Worm (Caenorhabditis elegans) whole organism, late embryonic: Measurements from ENCODE around the gene exc-14.
A peak's percentile ranks its signal among the peaks of the same experiment; 100 is the strongest.

ENCODE experiments used
- C08G9.2 ChIP-seq: sonication (generic microtip); optimal IDR thresholded peaks from 2 replicates; lab custom pipeline; 2016; ENCODE audit warnings: mild to moderate bottlenecking, missing genetic modification characterization, moderate library complexity, missing compliant biosample characterization
- C38D4.7 ChIP-seq: fragments of 200-800 bp; sonication (Bioruptor generic); optimal IDR thresholded peaks from 2 replicates; lab custom pipeline; 2018; ENCODE audit warnings: mild to moderate bottlenecking, missing genetic modification characterization, moderate library complexity, missing compliant biosample characterization
- F13H6.1 ChIP-seq: sonication (generic microtip); optimal IDR thresholded peaks from 2 replicates; lab custom pipeline; 2016; ENCODE audit warnings: missing genetic modification characterization, missing compliant biosample characterization
- K02D7.2 ChIP-seq: sonication (generic microtip); optimal IDR thresholded peaks from 2 replicates; lab custom pipeline; 2017; ENCODE audit warnings: mild to moderate bottlenecking, missing genetic modification characterization, missing compliant biosample characterization
- K09A11.1 ChIP-seq: sonication (generic microtip); optimal IDR thresholded peaks from 2 replicates; lab custom pipeline; 2017; ENCODE audit warnings: antibody characterized with exemption, mild to moderate bottlenecking, missing genetic modification characterization, missing compliant biosample characterization; ENCODE audit not compliant: insufficient read depth
- Y22D7AL.16 ChIP-seq: sonication (generic microtip); optimal IDR thresholded peaks from 2 replicates; lab custom pipeline; 2016; ENCODE audit warnings: missing genetic modification characterization, missing compliant biosample characterization
- ahr-1 ChIP-seq: sonication (generic microtip); optimal IDR thresholded peaks from 2 replicates; lab custom pipeline; 2016; ENCODE audit warnings: missing genetic modification characterization, missing compliant biosample characterization
- ama-1 ChIP-seq: fragments of 150-350 bp; optimal IDR thresholded peaks from 2 replicates; lab custom pipeline; 2014
- ceh-14 ChIP-seq: sonication (generic microtip); optimal IDR thresholded peaks from 2 replicates; lab custom pipeline; 2016; ENCODE audit warnings: missing genotype, missing genetic modification characterization, missing compliant biosample characterization
- ceh-18 ChIP-seq: sonication (generic microtip); optimal IDR thresholded peaks from 2 replicates; lab custom pipeline; 2016; ENCODE audit warnings: missing genetic modification characterization, missing compliant biosample characterization
- ceh-2 ChIP-seq: sonication (generic microtip); optimal IDR thresholded peaks from 2 replicates; lab custom pipeline; 2016; ENCODE audit warnings: missing genotype, missing genetic modification characterization, missing compliant biosample characterization
- ceh-22 ChIP-seq: sonication (generic microtip); optimal IDR thresholded peaks from 2 replicates; lab custom pipeline; 2017; ENCODE audit warnings: missing biosample characterization, missing genetic modification characterization
- ceh-24 ChIP-seq: sonication (generic microtip); optimal IDR thresholded peaks from 2 replicates; lab custom pipeline; 2016; ENCODE audit warnings: mild to moderate bottlenecking, missing genetic modification characterization, missing compliant biosample characterization
- ceh-31 ChIP-seq: sonication (generic microtip); optimal IDR thresholded peaks from 2 replicates; lab custom pipeline; 2016; ENCODE audit warnings: missing genetic modification characterization, missing compliant biosample characterization
- ceh-34 ChIP-seq: sonication (generic microtip); optimal IDR thresholded peaks from 2 replicates; lab custom pipeline; 2016; ENCODE audit warnings: mild to moderate bottlenecking, missing genetic modification characterization, missing compliant biosample characterization
- ceh-45 ChIP-seq: fragments of 200-800 bp; sonication (Bioruptor generic); IDR thresholded peaks from 2 replicates; pipeline ENCODE4 v1.3.6; 2022; ENCODE audit warnings: missing genetic modification reagents, missing genetic modification characterization, missing compliant biosample characterization
- ceh-48 ChIP-seq: sonication (generic microtip); optimal IDR thresholded peaks from 2 replicates; lab custom pipeline; 2016; ENCODE audit warnings: missing genetic modification characterization, inconsistent platforms, missing compliant biosample characterization
- ceh-6 ChIP-seq: fragments of 200-800 bp; sonication (Bioruptor generic); optimal IDR thresholded peaks from 2 replicates; lab custom pipeline; 2018; ENCODE audit warnings: mild to moderate bottlenecking, missing genetic modification characterization, missing compliant biosample characterization
- dmd-4 ChIP-seq: sonication (generic microtip); optimal IDR thresholded peaks from 2 replicates; lab custom pipeline; 2016; ENCODE audit warnings: borderline replicate concordance, missing genetic modification characterization, missing compliant biosample characterization
- dve-1 ChIP-seq: sonication (generic microtip); optimal IDR thresholded peaks from 2 replicates; lab custom pipeline; 2017; ENCODE audit warnings: antibody characterized with exemption, mild to moderate bottlenecking, missing genetic modification characterization, missing compliant biosample characterization
- elt-2 ChIP-seq: sonication (generic microtip); optimal IDR thresholded peaks from 2 replicates; lab custom pipeline; 2016; ENCODE audit warnings: missing genetic modification reagents, missing genetic modification characterization, missing compliant biosample characterization
- ets-4 ChIP-seq: sonication (generic microtip); optimal IDR thresholded peaks from 2 replicates; lab custom pipeline; 2016; ENCODE audit warnings: missing genetic modification characterization, missing compliant biosample characterization
- eyg-1 ChIP-seq: sonication (generic microtip); optimal IDR thresholded peaks from 2 replicates; lab custom pipeline; 2016; ENCODE audit warnings: missing genotype, missing genetic modification characterization, missing compliant biosample characterization
- fax-1 ChIP-seq: sonication (generic microtip); optimal IDR thresholded peaks from 2 replicates; lab custom pipeline; 2016; ENCODE audit warnings: missing genotype, missing genetic modification characterization, missing compliant biosample characterization
- fkh-10 ChIP-seq: fragments of 150-350 bp; optimal IDR thresholded peaks from 2 replicates; lab custom pipeline; 2014; ENCODE audit warnings: missing biosample characterization, missing genetic modification reagents, missing genetic modification characterization
- hlh-15 ChIP-seq: sonication (generic microtip); optimal IDR thresholded peaks from 2 replicates; lab custom pipeline; 2016; ENCODE audit warnings: missing genetic modification characterization, missing compliant biosample characterization
- hlh-30 ChIP-seq: sonication (generic microtip); optimal IDR thresholded peaks from 2 replicates; lab custom pipeline; 2017; ENCODE audit warnings: antibody characterized with exemption, missing genetic modification characterization, missing compliant biosample characterization; ENCODE audit not compliant: insufficient read depth
- lim-6 ChIP-seq: sonication (generic microtip); optimal IDR thresholded peaks from 2 replicates; lab custom pipeline; 2016; ENCODE audit warnings: missing genetic modification characterization, missing compliant biosample characterization
- lin-11 ChIP-seq: fragments of 200-800 bp; sonication (Bioruptor generic); optimal IDR thresholded peaks from 2 replicates; lab custom pipeline; 2018; ENCODE audit warnings: mild to moderate bottlenecking, missing genetic modification characterization, missing compliant biosample characterization
- madf-2 ChIP-seq: sonication (generic microtip); optimal IDR thresholded peaks from 2 replicates; lab custom pipeline; 2017; ENCODE audit warnings: missing genetic modification characterization, missing compliant biosample characterization
- mec-3 ChIP-seq: sonication (generic microtip); optimal IDR thresholded peaks from 2 replicates; lab custom pipeline; 2016; ENCODE audit warnings: borderline replicate concordance, missing genetic modification characterization, missing compliant biosample characterization
- nfya-1 ChIP-seq: sonication (generic microtip); optimal IDR thresholded peaks from 2 replicates; lab custom pipeline; 2017; ENCODE audit warnings: missing genetic modification characterization, mild to moderate bottlenecking, missing compliant biosample characterization, antibody characterized with exemption, moderate library complexity
- pag-3 ChIP-seq: sonication (generic microtip); optimal IDR thresholded peaks from 2 replicates; lab custom pipeline; 2016; ENCODE audit warnings: missing compliant biosample characterization, missing genetic modification characterization, borderline replicate concordance
- pat-9 ChIP-seq: fragments of 200-800 bp; sonication (Bioruptor generic); optimal IDR thresholded peaks from 2 replicates; lab custom pipeline; 2018; ENCODE audit warnings: mild to moderate bottlenecking, missing genetic modification characterization, moderate library complexity, missing compliant biosample characterization
- pax-1 ChIP-seq: fragments of 150-350 bp; optimal IDR thresholded peaks from 2 replicates; lab custom pipeline; 2014; ENCODE audit warnings: missing biosample characterization, missing genetic modification characterization
- pha-2 ChIP-seq: sonication (generic microtip); optimal IDR thresholded peaks from 2 replicates; lab custom pipeline; 2017; ENCODE audit warnings: mild to moderate bottlenecking, missing genetic modification characterization, missing compliant biosample characterization
- pqm-1 ChIP-seq: sonication (generic microtip); optimal IDR thresholded peaks from 2 replicates; lab custom pipeline; 2016; ENCODE audit warnings: missing genetic modification characterization, missing compliant biosample characterization
- pros-1 ChIP-seq: fragments of 150-350 bp; optimal IDR thresholded peaks from 2 replicates; lab custom pipeline; 2014; ENCODE audit warnings: missing biosample characterization, missing genetic modification reagents, missing genetic modification characterization
- ref-2 ChIP-seq: sonication (generic microtip); optimal IDR thresholded peaks from 2 replicates; lab custom pipeline; 2016; ENCODE audit warnings: missing genetic modification characterization, missing compliant biosample characterization
- rnt-1 ChIP-seq: sonication (generic microtip); optimal IDR thresholded peaks from 2 replicates; lab custom pipeline; 2016; ENCODE audit warnings: missing genetic modification characterization, missing compliant biosample characterization
- sox-4 ChIP-seq: sonication (generic microtip); optimal IDR thresholded peaks from 2 replicates; lab custom pipeline; 2017; ENCODE audit warnings: mild to moderate bottlenecking, missing genetic modification characterization, inconsistent platforms, missing compliant biosample characterization
- syd-9 ChIP-seq: sonication (generic microtip); optimal IDR thresholded peaks from 2 replicates; lab custom pipeline; 2016; ENCODE audit warnings: mild to moderate bottlenecking, missing genetic modification characterization, moderate library complexity, missing compliant biosample characterization
- tbx-2 ChIP-seq: sonication (generic microtip); optimal IDR thresholded peaks from 2 replicates; lab custom pipeline; 2016; ENCODE audit warnings: missing genetic modification characterization, missing compliant biosample characterization
- tbx-7 ChIP-seq: sonication (generic microtip); optimal IDR thresholded peaks from 2 replicates; lab custom pipeline; 2016; ENCODE audit warnings: missing genotype, missing genetic modification characterization, missing compliant biosample characterization
- unc-42 ChIP-seq: sonication (generic microtip); optimal IDR thresholded peaks from 2 replicates; lab custom pipeline; 2016; ENCODE audit warnings: missing genotype, missing genetic modification characterization, missing compliant biosample characterization
- unc-55 ChIP-seq: sonication (generic microtip); optimal IDR thresholded peaks from 2 replicates; lab custom pipeline; 2017; ENCODE audit warnings: missing biosample characterization, missing genetic modification reagents, missing genetic modification characterization
- unc-86 ChIP-seq: sonication (generic microtip); optimal IDR thresholded peaks from 2 replicates; lab custom pipeline; 2016; ENCODE audit warnings: missing genetic modification characterization, missing compliant biosample characterization
- ztf-16 ChIP-seq: sonication (generic microtip); optimal IDR thresholded peaks from 2 replicates; lab custom pipeline; 2017; ENCODE audit warnings: missing genetic modification characterization, missing compliant biosample characterization

exc-14 gene

DNA sequence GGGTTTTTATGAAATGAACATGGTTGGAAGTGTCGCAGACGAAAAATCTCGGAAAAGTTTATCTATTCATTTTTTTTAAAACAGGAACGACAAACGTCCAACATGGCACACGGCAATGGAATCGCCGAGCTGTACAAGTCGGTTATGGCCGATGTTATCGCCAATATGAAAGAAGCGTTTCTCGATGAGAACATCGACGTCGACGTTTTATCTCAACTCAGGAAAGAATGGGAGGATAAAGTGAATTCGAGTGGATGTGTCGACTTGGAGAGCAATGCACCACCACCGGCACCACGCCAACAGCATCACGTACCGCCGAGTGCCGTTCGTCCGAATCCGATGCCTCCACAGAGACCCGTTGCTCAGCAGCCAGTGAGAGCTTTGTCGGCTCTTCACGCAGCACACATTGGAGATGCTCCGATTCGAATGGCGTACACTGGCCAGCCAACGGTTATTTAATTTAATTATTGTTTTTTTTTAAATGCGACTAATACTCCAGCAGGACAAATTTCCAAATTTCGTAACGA lies 4.1 kb upstream of the exc-14 start:
- TF ChIP-seq rnt-1 (tag; lab: Kevin White, UChicago), result no peak
- no peak for TF ChIP-seq pat-9 (tag; lab: Kevin White, UChicago)
- no peak for TF ChIP-seq unc-55 (GFP tag; lab: Kevin White, UChicago)
- TF ChIP-seq ref-2 (tag; lab: Kevin White, UChicago), result no peak
- TF ChIP-seq madf-2 (tag; lab: Kevin White, UChicago), result no peak
- TF ChIP-seq fkh-10, result no peak
- no peak for TF ChIP-seq pqm-1 (tag; lab: Kevin White, UChicago)
- TF ChIP-seq sox-4 (tag; lab: Kevin White, UChicago), result no peak
- TF ChIP-seq hlh-30 (tag; lab: Kevin White, UChicago), result no peak
- no peak for TF ChIP-seq mec-3 (tag; lab: Kevin White, UChicago)
- no peak for TF ChIP-seq K02D7.2 (tag; lab: Kevin White, UChicago)
- no peak for TF ChIP-seq C08G9.2 (tag; lab: Kevin White, UChicago)
- no peak for TF ChIP-seq ama-1 (lab: Kevin White, UChicago)
- TF ChIP-seq ceh-22 (tag; lab: Kevin White, UChicago), result no peak
- no peak for TF ChIP-seq tbx-7

DNA sequence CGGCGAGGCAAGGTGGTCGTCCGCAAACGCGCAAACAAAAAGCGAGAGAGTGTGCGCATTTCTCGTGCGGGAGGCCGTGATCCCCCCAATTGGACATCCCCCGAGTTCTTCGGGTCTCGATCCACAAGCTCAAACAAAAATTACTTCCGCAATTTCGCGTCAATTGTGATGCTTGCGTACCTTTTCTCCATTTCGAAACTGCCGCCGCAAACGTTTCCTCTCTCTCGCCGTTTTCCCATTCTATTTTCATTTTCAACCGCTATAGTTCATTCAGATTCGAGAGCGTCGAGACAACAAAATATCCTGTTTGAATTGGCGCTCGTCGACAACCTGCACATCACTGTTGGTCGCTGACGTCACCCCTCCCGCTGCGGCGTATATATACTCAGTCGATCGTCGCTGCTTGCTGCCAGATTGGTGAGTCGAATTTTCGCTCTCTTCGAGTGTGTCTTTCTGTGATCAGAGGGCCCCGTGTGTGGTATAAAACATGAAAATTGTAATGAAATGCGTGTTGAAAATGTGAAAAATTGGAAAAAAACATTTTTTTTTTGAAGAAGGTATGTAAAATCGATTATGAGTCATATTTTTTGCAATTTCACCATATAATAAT lies 3.4 kb upstream of the exc-14 start, which contains the start of the genes pqn-51 and K11D12.14:
TSS of gene pqn-51 (plus strand) at position 275 of the 610 bp plus-strand sequence.
TSS of gene K11D12.14 (plus strand) at position 304 of the 610 bp plus-strand sequence.
- TF ChIP-seq lim-6 (tag; lab: Kevin White, UChicago) (peak; percentile 24), ceh-24 (tag; lab: Kevin White, UChicago) (no peak), pax-1 (tag; lab: Kevin White, UChicago) (peak; percentile 48), pqm-1 (tag; lab: Kevin White, UChicago) (peak; percentile 38), ceh-6 (GFP tag; lab: Kevin White, UChicago) (no peak), madf-2 (tag; lab: Kevin White, UChicago) (peak; percentile 61), eyg-1 (tag; lab: Kevin White, UChicago) (no peak), K02D7.2 (tag; lab: Kevin White, UChicago) (no peak), Y22D7AL.16 (tag; lab: Kevin White, UChicago) (no peak), pros-1 (tag; lab: Kevin White, UChicago) (no peak), dmd-4 (tag; lab: Kevin White, UChicago) (no peak), elt-2 (tag; lab: Kevin White, UChicago) (peak; percentile 25), unc-86 (no peak), tbx-2 (tag; lab: Kevin White, UChicago) (peak; percentile 82), ceh-2 (tag; lab: Kevin White, UChicago) (no peak), unc-42 (peak; percentile 90), unc-55 (GFP tag; lab: Kevin White, UChicago) (peak; percentile 69), rnt-1 (tag; lab: Kevin White, UChicago) (peak; percentile 91), syd-9 (tag; lab: Kevin White, UChicago) (peak; percentile 35), C08G9.2 (tag; lab: Kevin White, UChicago) (peak; percentile 1), dve-1 (tag; lab: Kevin White, UChicago) (peak; percentile 82), fax-1 (tag; lab: Kevin White, UChicago) (no peak), F13H6.1 (tag; lab: Kevin White, UChicago) (peak; percentile 68), K09A11.1 (tag; lab: Kevin White, UChicago) (peak; percentile 29), pag-3 (tag; lab: Kevin White, UChicago) (no peak), ama-1 (lab: Kevin White, UChicago) (peak; percentile 35), nfya-1 (peak; percentile 84), ceh-34 (tag; lab: Kevin White, UChicago) (peak; percentile 78), ceh-45 (GFP tag; lab: Robert Waterston, UW) (0 out of 2 replicates have a peak, but pooled peaks have one; percentile 22), ceh-48 (no peak), hlh-15 (tag; lab: Kevin White, UChicago) (no peak), lin-11 (tag; lab: Kevin White, UChicago) (no peak), C38D4.7 (no peak), ahr-1 (tag; lab: Kevin White, UChicago) (no peak), ref-2 (tag; lab: Kevin White, UChicago) (peak; percentile 86), ceh-31 (tag; lab: Kevin White, UChicago) (peak; percentile 89), ztf-16 (tag; lab: Kevin White, UChicago) (peak; percentile 38), ets-4 (peak; percentile 72), pha-2 (tag; lab: Kevin White, UChicago) (peak; percentile 63), ceh-18 (tag; lab: Kevin White, UChicago) (peak; percentile 93), ceh-14 (tag; lab: Kevin White, UChicago) (peak; percentile 66)
